Fruit fly (Drosophila melanogaster) whole organism, adult: Measurements from ENCODE around the gene Sf3b3.

ENCODE experiments used
- CG11617 ChIP-seq: fragments of 200-800 bp; sonication (Bioruptor generic); optimal IDR thresholded peaks from 2 replicates; lab custom pipeline; 2017; ENCODE audit warnings: mild to moderate bottlenecking, missing biosample characterization, missing genetic modification reagents, missing genetic modification characterization
- CG1620 ChIP-seq: fragments of 200-800 bp; sonication (Bioruptor generic); optimal IDR thresholded peaks from 2 replicates; lab custom pipeline; 2016; ENCODE audit warnings: missing biosample characterization, missing genetic modification characterization
- bab1 ChIP-seq: fragments of 200-800 bp; sonication (Bioruptor generic); optimal IDR thresholded peaks from 3 replicates; lab custom pipeline; 2019; ENCODE audit warnings: missing biosample characterization, mild to moderate bottlenecking, missing genetic modification characterization, moderate library complexity
- pad ChIP-seq: fragments of 200-800 bp; sonication (Bioruptor generic); optimal IDR thresholded peaks from 3 replicates; lab custom pipeline; 2017; ENCODE audit warnings: missing biosample characterization, missing genetic modification characterization, mild to moderate bottlenecking, moderate library complexity, missing genetic modification reagents
- tj ChIP-seq: fragments of 200-800 bp; sonication (Bioruptor generic); optimal IDR thresholded peaks from 3 replicates; lab custom pipeline; 2017; ENCODE audit warnings: missing biosample characterization, mild to moderate bottlenecking, missing genetic modification characterization, moderate library complexity

DNA sequence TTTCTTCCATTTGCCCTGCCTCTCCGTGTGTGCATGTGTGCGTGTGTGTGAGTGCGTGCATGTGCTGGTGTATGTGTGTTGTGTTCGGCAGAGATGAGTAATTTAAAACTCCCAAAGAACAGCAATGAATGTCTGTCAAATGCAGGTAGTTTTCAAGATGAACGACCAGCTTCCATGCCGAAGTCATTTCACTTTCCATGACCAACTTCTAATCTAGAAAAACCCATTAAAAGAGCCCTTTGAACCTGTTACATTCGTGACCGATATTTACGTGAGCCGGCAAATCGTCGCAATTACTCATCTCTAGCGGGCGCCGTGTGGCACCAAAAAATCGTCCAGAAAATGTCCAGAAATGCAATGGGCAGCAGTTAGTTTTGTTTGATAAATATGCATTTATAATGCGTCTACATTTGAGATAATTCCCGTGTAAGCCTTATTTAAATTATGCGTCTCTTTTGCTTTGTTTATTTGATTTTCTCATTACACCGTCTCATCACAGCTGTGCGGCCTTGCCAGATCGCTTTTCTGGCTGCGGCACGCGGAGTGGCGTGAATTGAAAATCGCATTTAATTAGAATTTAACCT is 39.3 kb upstream of the Sf3b3 start:
- TF ChIP-seq tj (GFP tag; lab: Kevin White, UChicago) (peak; percentile 22), pad (GFP tag; lab: Kevin White, UChicago) (peak; percentile 1), CG1620 (GFP tag; lab: Kevin White, UChicago) (peak; percentile 10), bab1 (GFP tag; lab: Kevin White, UChicago) (no peak), CG11617 (peak; percentile 47)
